Fruit fly (Drosophila melanogaster) whole organism, embryonic: ENCODE data around the gene mtsh.

Experiments
- B-H1 ChIP-seq: fragments of 200-800 bp; sonication (Bioruptor generic); IDR thresholded peaks from 3 replicates; pipeline ENCODE4 v1.3.6; 2022; ENCODE audit warnings: missing biosample characterization, missing genetic modification characterization
- Bgb ChIP-seq: fragments of 200-800 bp; sonication (Bioruptor generic); IDR thresholded peaks from 2 replicates; pipeline ENCODE4 v1.3.6; 2022; ENCODE audit warnings: missing biosample characterization, missing genetic modification characterization; ENCODE audit not compliant: partially characterized antibody
- CG10267 ChIP-seq: fragments of 200-800 bp; sonication (Bioruptor generic); optimal IDR thresholded peaks from 2 replicates; lab custom pipeline; 2018; ENCODE audit warnings: missing biosample characterization, mild to moderate bottlenecking, missing genetic modification characterization, moderate library complexity
- CG10321 ChIP-seq: fragments of 200-800 bp; sonication (Bioruptor generic); IDR thresholded peaks from 2 replicates; pipeline ENCODE4 v1.3.6; 2022; ENCODE audit warnings: missing biosample characterization, missing genetic modification characterization
- CG11398 ChIP-seq: fragments of 200-800 bp; sonication (Bioruptor generic); optimal IDR thresholded peaks from 2 replicates; lab custom pipeline; 2016; ENCODE audit warnings: missing biosample characterization, missing genetic modification characterization
- CG13894 ChIP-seq: fragments of 200-800 bp; sonication (Bioruptor generic); optimal IDR thresholded peaks from 3 replicates; lab custom pipeline; 2018; ENCODE audit warnings: missing biosample characterization, mild to moderate bottlenecking, missing genetic modification characterization, moderate library complexity
- CG15011 ChIP-seq: fragments of 200-800 bp; sonication (Bioruptor generic); optimal IDR thresholded peaks from 3 replicates; lab custom pipeline; 2018; ENCODE audit warnings: missing biosample characterization, mild to moderate bottlenecking, missing genetic modification characterization
- CG1529 ChIP-seq: fragments of 200-800 bp; sonication (Bioruptor generic); optimal IDR thresholded peaks from 3 replicates; lab custom pipeline; 2018; ENCODE audit warnings: missing biosample characterization, missing genetic modification characterization
- CG15479 ChIP-seq: fragments of 200-800 bp; sonication (Bioruptor generic); optimal IDR thresholded peaks from 3 replicates; lab custom pipeline; 2019; ENCODE audit warnings: missing biosample characterization, mild to moderate bottlenecking, missing genetic modification characterization, moderate library complexity
- CG16815 ChIP-seq: fragments of 200-800 bp; sonication (Bioruptor generic); optimal IDR thresholded peaks from 3 replicates; lab custom pipeline; 2017; ENCODE audit warnings: missing biosample characterization, mild to moderate bottlenecking, missing genetic modification characterization
- CG17361 ChIP-seq: fragments of 200-800 bp; sonication (Bioruptor generic); IDR thresholded peaks from 3 replicates; pipeline ENCODE4 v1.3.6; 2022; ENCODE audit warnings: missing biosample characterization, missing genetic modification characterization
- CG18262 ChIP-seq: fragments of 200-800 bp; optimal IDR thresholded peaks from 3 replicates; lab custom pipeline; 2019; ENCODE audit warnings: missing biosample characterization, mild to moderate bottlenecking, missing genetic modification characterization, moderate library complexity
- CG18599 ChIP-seq: fragments of 200-800 bp; sonication (Bioruptor generic); optimal IDR thresholded peaks from 3 replicates; lab custom pipeline; 2017; ENCODE audit warnings: missing biosample characterization, missing genetic modification characterization, mild to moderate bottlenecking, moderate library complexity, missing genetic modification reagents
- CG18764 ChIP-seq: fragments of 200-800 bp; sonication (Bioruptor generic); optimal IDR thresholded peaks from 3 replicates; lab custom pipeline; 2016; ENCODE audit warnings: missing biosample characterization, missing genetic modification characterization
- CG2116 ChIP-seq: fragments of 200-800 bp; sonication (Bioruptor generic); optimal IDR thresholded peaks from 3 replicates; lab custom pipeline; 2018; ENCODE audit warnings: missing biosample characterization, mild to moderate bottlenecking, missing genetic modification characterization
- CG2129 ChIP-seq: fragments of 200-800 bp; sonication (Bioruptor generic); IDR thresholded peaks from 2 replicates; pipeline ENCODE4 v1.3.6; 2022; ENCODE audit warnings: missing biosample characterization, missing genetic modification characterization; ENCODE audit not compliant: partially characterized antibody
- CG30431 ChIP-seq: fragments of 200-800 bp; sonication (Bioruptor generic); optimal IDR thresholded peaks from 2 replicates; lab custom pipeline; 2017; ENCODE audit warnings: missing biosample characterization, missing genetic modification characterization
- CG3407 ChIP-seq: fragments of 200-800 bp; sonication (Bioruptor generic); optimal IDR thresholded peaks from 2 replicates; lab custom pipeline; 2018; ENCODE audit warnings: missing biosample characterization, mild to moderate bottlenecking, missing genetic modification characterization
- CG34224 ChIP-seq: fragments of 200-800 bp; sonication (Bioruptor generic); IDR thresholded peaks from 3 replicates; pipeline ENCODE4 v1.3.6; 2022; ENCODE audit warnings: missing biosample characterization, missing genetic modification characterization; ENCODE audit not compliant: partially characterized antibody
- CG3726 ChIP-seq: fragments of 200-800 bp; sonication (Bioruptor generic); IDR thresholded peaks from 3 replicates; pipeline ENCODE4, ENCODE4 v1.3.6; 2022; ENCODE audit warnings: missing biosample characterization, missing genetic modification characterization
- CG6683 ChIP-seq: fragments of 200-800 bp; sonication (Bioruptor generic); optimal IDR thresholded peaks from 2 replicates; lab custom pipeline; 2017; ENCODE audit warnings: missing biosample characterization, mild to moderate bottlenecking, missing genetic modification characterization, missing genetic modification reagents
- CG6765 ChIP-seq: fragments of 200-800 bp; sonication (Bioruptor generic); optimal IDR thresholded peaks from 3 replicates; lab custom pipeline; 2017; ENCODE audit warnings: missing biosample characterization, mild to moderate bottlenecking, missing genetic modification characterization
- CG7271 ChIP-seq: fragments of 200-800 bp; sonication (Bioruptor generic); optimal IDR thresholded peaks from 2 replicates; lab custom pipeline; 2018; ENCODE audit warnings: missing biosample characterization, mild to moderate bottlenecking, missing genetic modification characterization, moderate library complexity
- CG8924 ChIP-seq: fragments of 200-800 bp; optimal IDR thresholded peaks from 3 replicates; lab custom pipeline; 2019; ENCODE audit warnings: missing biosample characterization, mild to moderate bottlenecking, missing genetic modification characterization, moderate library complexity
- CG9932 ChIP-seq: fragments of 200-800 bp; sonication (Bioruptor generic); IDR thresholded peaks from 2 replicates; pipeline ENCODE4 v1.3.6; 2022; ENCODE audit warnings: missing biosample characterization, missing genetic modification characterization
- Camta ChIP-seq: fragments of 200-800 bp; sonication (Bioruptor generic); optimal IDR thresholded peaks from 2 replicates; lab custom pipeline; 2016; ENCODE audit warnings: missing biosample characterization, missing genetic modification characterization
- D19A ChIP-seq: fragments of 200-800 bp; optimal IDR thresholded peaks from 3 replicates; lab custom pipeline; 2019; ENCODE audit warnings: missing biosample characterization, mild to moderate bottlenecking, missing genetic modification characterization, moderate library complexity
- Deaf1 ChIP-seq: fragments of 200-800 bp; optimal IDR thresholded peaks from 3 replicates; lab custom pipeline; 2019; ENCODE audit warnings: missing biosample characterization, mild to moderate bottlenecking, missing genetic modification characterization, moderate library complexity
- Dref ChIP-seq: fragments of 200-800 bp; sonication (Bioruptor generic); IDR thresholded peaks from 2 replicates; pipeline ENCODE4 v1.3.6; 2022; ENCODE audit warnings: missing biosample characterization, missing genetic modification characterization
- Ets97D ChIP-seq: fragments of 200-800 bp; sonication (Bioruptor generic); optimal IDR thresholded peaks from 3 replicates; lab custom pipeline; 2016; ENCODE audit warnings: missing biosample characterization, missing genetic modification characterization
- Gsc ChIP-seq: fragments of 200-800 bp; sonication (Bioruptor generic); IDR thresholded peaks from 2 replicates; pipeline ENCODE4 v1.3.6; 2022; ENCODE audit warnings: missing biosample characterization, missing genetic modification characterization
- Meics ChIP-seq: fragments of 200-800 bp; sonication (Bioruptor generic); optimal IDR thresholded peaks from 2 replicates; lab custom pipeline; 2017; ENCODE audit warnings: missing biosample characterization, mild to moderate bottlenecking, missing genetic modification characterization
- NC2β ChIP-seq: fragments of 200-800 bp; sonication (Bioruptor generic); optimal IDR thresholded peaks from 2 replicates; lab custom pipeline; 2016; ENCODE audit warnings: missing biosample characterization, missing genetic modification characterization
- NK7.1 ChIP-seq: fragments of 200-800 bp; sonication (Bioruptor generic); optimal IDR thresholded peaks from 3 replicates; lab custom pipeline; 2016; ENCODE audit warnings: missing biosample characterization, missing genetic modification characterization
- Sry-δ ChIP-seq: fragments of 200-800 bp; sonication (Bioruptor generic); optimal IDR thresholded peaks from 2 replicates; lab custom pipeline; 2016; ENCODE audit warnings: missing biosample characterization, missing genetic modification characterization
- Ssrp ChIP-seq: fragments of 200-800 bp; sonication (Bioruptor generic); optimal IDR thresholded peaks from 2 replicates; lab custom pipeline; 2018; ENCODE audit warnings: missing biosample characterization, mild to moderate bottlenecking, missing genetic modification characterization, moderate library complexity
- Xbp1 ChIP-seq: fragments of 200-800 bp; sonication (Bioruptor generic); optimal IDR thresholded peaks from 3 replicates; lab custom pipeline; 2016; ENCODE audit warnings: missing biosample characterization, mild to moderate bottlenecking, missing genetic modification characterization
- bbx ChIP-seq: fragments of 200-800 bp; sonication (Bioruptor generic); IDR thresholded peaks from 2 replicates; pipeline ENCODE4 v1.3.6; 2022; ENCODE audit warnings: missing biosample characterization, missing genetic modification characterization; ENCODE audit not compliant: partially characterized antibody
- chinmo ChIP-seq: fragments of 200-800 bp; sonication (Bioruptor generic); IDR thresholded peaks from 4 replicates; pipeline ENCODE4 v1.3.6; 2022; ENCODE audit warnings: missing biosample characterization, missing genetic modification characterization; ENCODE audit not compliant: partially characterized antibody
- dpn ChIP-seq, 2 experiments: fragments of 200-800 bp; sonication (Bioruptor generic); optimal IDR thresholded peaks; 3 replicates each; lab custom pipeline; 2016; ENCODE audit warnings: missing biosample characterization in 2 of 2, missing genetic modification characterization in 2 of 2
- fru ChIP-seq: fragments of >200 bp; optimal IDR thresholded peaks from 2 replicates; lab custom pipeline; 2017
- lab ChIP-seq: fragments of 200-800 bp; sonication (Bioruptor generic); optimal IDR thresholded peaks from 3 replicates; lab custom pipeline; 2017; ENCODE audit warnings: missing biosample characterization, missing genetic modification characterization, mild to moderate bottlenecking, moderate library complexity, missing genetic modification reagents
- lola ChIP-seq, 3 experiments: fragments of >200 bp in 2 of 3; fragments of 200-800 bp in 1 of 3; sonication (Bioruptor generic) in 1 of 3; optimal IDR thresholded peaks; 2 replicates each; lab custom pipeline; 2017 to 2019; ENCODE audit warnings: missing biosample characterization in 3 of 3, missing genetic modification characterization in 3 of 3, mild to moderate bottlenecking in 1 of 3, moderate library complexity in 1 of 3
- oc ChIP-seq: fragments of 200-800 bp; sonication (Bioruptor generic); optimal IDR thresholded peaks from 2 replicates; lab custom pipeline; 2018; ENCODE audit warnings: missing biosample characterization, mild to moderate bottlenecking, missing genetic modification characterization, moderate library complexity
- pum ChIP-seq: fragments of 200-800 bp; sonication (Bioruptor generic); optimal IDR thresholded peaks from 2 replicates; lab custom pipeline; 2016; ENCODE audit warnings: missing biosample characterization, missing genetic modification characterization
- salm ChIP-seq: fragments of 200-800 bp; sonication (Bioruptor generic); optimal IDR thresholded peaks from 2 replicates; lab custom pipeline; 2018; ENCODE audit warnings: missing biosample characterization, mild to moderate bottlenecking, missing genetic modification characterization
- sens-2 ChIP-seq: fragments of 200-800 bp; sonication (Bioruptor generic); IDR thresholded peaks from 2 replicates; pipeline ENCODE4 v1.3.6; 2022; ENCODE audit warnings: missing biosample characterization, missing genetic modification characterization
- sug ChIP-seq: fragments of 200-800 bp; optimal IDR thresholded peaks from 2 replicates; lab custom pipeline; 2019; ENCODE audit warnings: missing biosample characterization, mild to moderate bottlenecking, missing genetic modification characterization, moderate library complexity
- z ChIP-seq: fragments of 200-800 bp; sonication (Bioruptor generic); IDR thresholded peaks from 3 replicates; pipeline ENCODE4 v1.3.6; 2022; ENCODE audit warnings: missing biosample characterization, missing genetic modification characterization

The mtsh gene

DNA sequence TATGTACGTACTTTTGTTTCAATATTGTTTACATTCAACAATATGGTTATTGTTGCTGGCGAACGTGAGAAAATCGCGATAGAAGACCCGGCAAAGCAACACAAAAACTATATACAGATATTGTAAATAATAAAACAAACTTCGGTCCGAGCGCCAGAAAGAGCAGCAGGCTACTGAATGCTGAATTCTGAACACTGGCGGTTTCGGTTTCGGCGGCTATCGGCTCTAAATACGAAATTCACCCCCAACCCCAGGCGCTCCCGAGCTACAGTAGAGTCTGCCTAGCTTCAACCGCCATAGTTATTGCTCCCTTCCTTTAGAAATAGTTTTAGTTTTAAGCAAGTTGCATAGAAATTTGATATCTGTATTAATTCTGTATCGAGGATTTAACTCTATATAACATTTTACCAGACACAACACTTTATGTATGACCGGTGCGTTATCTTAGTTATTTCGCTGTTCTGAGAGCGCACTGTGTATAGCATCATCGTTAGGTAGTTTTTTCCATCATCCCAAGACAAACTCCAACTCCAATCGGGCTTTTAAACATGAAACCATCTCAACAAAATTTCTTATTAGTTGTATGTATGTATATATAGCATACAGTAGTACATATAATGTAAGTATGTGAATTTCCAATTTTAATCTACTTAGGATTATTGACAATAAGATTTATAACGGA is 42.7 kb upstream of the mtsh start, which contains the start of gene CG7627:
TSS of gene CG7627 (minus strand) at position 197 of the 682 bp plus-strand sequence.
- TF ChIP-seq CG9932, result peak; percentile 83
- TF ChIP-seq Xbp1 (GFP tag; lab: Kevin White, UChicago), result peak; percentile 72
- peak; percentile 84 for TF ChIP-seq Meics (GFP tag; lab: Kevin White, UChicago)
- TF ChIP-seq Gsc (GFP tag; lab: Robert Waterston, UW), result no peak
- no peak for TF ChIP-seq CG18764 (GFP tag; lab: Kevin White, UChicago)
- peak; percentile 67 for TF ChIP-seq CG6765 (GFP tag; lab: Kevin White, UChicago)
- peak; percentile 63 for TF ChIP-seq pum (GFP tag; lab: Kevin White, UChicago)
- TF ChIP-seq CG10267 (tag; lab: Kevin White, UChicago), result peak; percentile 65
- no peak for TF ChIP-seq CG11398 (GFP tag; lab: Kevin White, UChicago)
- TF ChIP-seq Camta, result peak; percentile 47
- TF ChIP-seq z, result no peak
- peak; percentile 97 for TF ChIP-seq Deaf1 (tag; lab: Kevin White, UChicago)
- no peak for TF ChIP-seq CG7271 (tag; lab: Kevin White, UChicago)
- TF ChIP-seq CG8924, result peak; percentile 61
- TF ChIP-seq lab, result peak; percentile 88
- peak; percentile 81 for TF ChIP-seq CG17361 (GFP tag; lab: Robert Waterston, UW)
- peak; percentile 48; the same call in 1 of the 2 replicates for TF ChIP-seq bbx
- no peak for TF ChIP-seq CG15479
- peak; percentile 1 for TF ChIP-seq CG15011 (GFP tag; lab: Kevin White, UChicago)
- peak; percentile 63 for TF ChIP-seq NK7.1 (GFP tag; lab: Kevin White, UChicago)
- peak; percentile 38; the same call in 1 of the 2 replicates for TF ChIP-seq Bgb (GFP tag; lab: Robert Waterston, UW)
- TF ChIP-seq D19A (tag; lab: Kevin White, UChicago), result peak; percentile 33
- TF ChIP-seq sug, result peak; percentile 55
- TF ChIP-seq CG34224 (GFP tag; lab: Robert Waterston, UW), result no peak
- peak; percentile 61 for TF ChIP-seq Ssrp (tag; lab: Kevin White, UChicago)
- peak; percentile 17 for TF ChIP-seq CG2116
- TF ChIP-seq CG18262, result peak; percentile 74
- TF ChIP-seq CG30431 (GFP tag; lab: Kevin White, UChicago), result peak; percentile 11
- peak; percentile 63 for TF ChIP-seq CG6683 (GFP tag; lab: Kevin White, UChicago)
- no peak for TF ChIP-seq CG2129 (GFP tag; lab: Robert Waterston, UW)
- peak; percentile 48 for TF ChIP-seq Sry-δ
- TF ChIP-seq CG16815 (GFP tag; lab: Kevin White, UChicago), result peak; percentile 76
- peak; percentile 67 to 77 for TF ChIP-seq dpn (GFP tag; optimal IDR thresholded peaks at IDR 0.05; lab: Kevin White, UChicago)
- 0 out of 3 replicates have a peak, but pooled peaks have one; percentile 51 for TF ChIP-seq CG3726 (GFP tag; lab: Robert Waterston, UW)
- no peak for TF ChIP-seq oc (tag; lab: Kevin White, UChicago)
- TF ChIP-seq chinmo (GFP tag; lab: Robert Waterston, UW), result peak; percentile 74; the same call in 2 of the 4 replicates
- peak; percentile 75 for TF ChIP-seq CG13894 (tag; lab: Kevin White, UChicago)
- TF ChIP-seq CG18599 (GFP tag; lab: Kevin White, UChicago), result peak; percentile 94
- peak; percentile 42 for TF ChIP-seq Ets97D (GFP tag; lab: Kevin White, UChicago)
- TF ChIP-seq sens-2 (GFP tag; lab: Robert Waterston, UW), result no peak
- peak in 1 of 3 experiments; percentile 43 for TF ChIP-seq lola (GFP tag; optimal IDR thresholded peaks at IDR 0.05; lab: Kevin White, UChicago)
- TF ChIP-seq Dref (GFP tag; lab: Robert Waterston, UW), result peak; percentile 27
- TF ChIP-seq CG3407 (GFP tag; lab: Kevin White, UChicago), result peak; percentile 28
- TF ChIP-seq B-H1, result no peak
- no peak for TF ChIP-seq CG10321 (GFP tag; lab: Robert Waterston, UW)
- TF ChIP-seq NC2β, result peak; percentile 49
- TF ChIP-seq salm, result no peak
- TF ChIP-seq fru (lab: Kevin White, UChicago), result no peak
- peak; percentile 20 for TF ChIP-seq CG1529 (GFP tag; lab: Kevin White, UChicago)
